Fruit fly (Drosophila melanogaster) whole organism, pupa: ENCODE data around the gene Nse1.
A peak's percentile ranks its signal among the peaks of the same experiment; 100 is the strongest.

Experiments
- CG12605 ChIP-seq: fragments of 200-800 bp; sonication (Bioruptor generic); IDR thresholded peaks from 2 replicates; pipeline ENCODE4 v1.3.6; 2022; ENCODE audit warnings: missing biosample characterization, missing genetic modification characterization
- CG17806 ChIP-seq: fragments of 200-800 bp; sonication (Bioruptor generic); optimal IDR thresholded peaks from 2 replicates; lab custom pipeline; 2018; ENCODE audit warnings: missing biosample characterization, mild to moderate bottlenecking, missing genetic modification characterization, moderate library complexity
- CG32121 ChIP-seq: fragments of 200-800 bp; sonication (Bioruptor generic); IDR thresholded peaks from 2 replicates; pipeline ENCODE4 v1.3.6; 2022; ENCODE audit warnings: missing biosample characterization, missing genetic modification characterization
- CG8159 ChIP-seq: fragments of 200-800 bp; sonication (Bioruptor generic); optimal IDR thresholded peaks from 3 replicates; lab custom pipeline; 2018; ENCODE audit warnings: missing biosample characterization, mild to moderate bottlenecking, missing genetic modification characterization, moderate library complexity
- CG8301 ChIP-seq: fragments of 200-800 bp; sonication (Bioruptor generic); optimal IDR thresholded peaks from 2 replicates; lab custom pipeline; 2018; ENCODE audit warnings: missing biosample characterization, mild to moderate bottlenecking, missing genetic modification characterization
- CG9948 ChIP-seq: fragments of 200-800 bp; sonication (Bioruptor generic); optimal IDR thresholded peaks from 2 replicates; lab custom pipeline; 2018; ENCODE audit warnings: missing biosample characterization, mild to moderate bottlenecking, missing genetic modification characterization, moderate library complexity
- D1 ChIP-seq: fragments of 200-800 bp; sonication (Bioruptor generic); optimal IDR thresholded peaks from 2 replicates; lab custom pipeline; 2018; ENCODE audit warnings: missing biosample characterization, mild to moderate bottlenecking, missing genetic modification characterization, moderate library complexity
- EcR ChIP-seq: fragments of 200-800 bp; sonication (Bioruptor generic); optimal IDR thresholded peaks from 3 replicates; lab custom pipeline; 2019; ENCODE audit warnings: missing biosample characterization, missing genetic modification characterization, mild to moderate bottlenecking, moderate library complexity, missing genetic modification reagents
- Ets98B ChIP-seq: fragments of 200-800 bp; sonication (Bioruptor generic); IDR thresholded peaks from 2 replicates; pipeline ENCODE4 v1.3.6; 2022; ENCODE audit warnings: missing biosample characterization, missing genetic modification characterization
- Pif1B ChIP-seq: fragments of 200-800 bp; sonication (Bioruptor generic); optimal IDR thresholded peaks from 3 replicates; lab custom pipeline; 2016; ENCODE audit warnings: missing biosample characterization, missing genetic modification characterization
- Snoo ChIP-seq: fragments of 200-800 bp; sonication (Bioruptor generic); optimal IDR thresholded peaks from 3 replicates; lab custom pipeline; 2017; ENCODE audit warnings: missing biosample characterization, mild to moderate bottlenecking, missing genetic modification characterization, inconsistent platforms
- fd96Ca ChIP-seq: fragments of 200-800 bp; sonication (Bioruptor generic); IDR thresholded peaks from 3 replicates; pipeline ENCODE4 v1.3.6; 2022; ENCODE audit warnings: missing biosample characterization, missing genetic modification characterization

- TF ChIP-seq CG32121 (GFP tag; lab: Robert Waterston, UW): peak; percentile 11; the same call in 1 of the 2 replicates
- no peak for TF ChIP-seq CG8301 (tag; lab: Kevin White, UChicago)
- TF ChIP-seq Ets98B (GFP tag; lab: Robert Waterston, UW): no peak
- no peak for TF ChIP-seq CG9948 (tag; lab: Kevin White, UChicago)
- TF ChIP-seq Snoo (tag; lab: Kevin White, UChicago): no peak
- TF ChIP-seq EcR (GFP tag; lab: Kevin White, UChicago): peak; percentile 36
- no peak for TF ChIP-seq CG17806 (tag; lab: Kevin White, UChicago)
- no peak for TF ChIP-seq D1 (tag; lab: Kevin White, UChicago)
- no peak for TF ChIP-seq CG8159 (tag; lab: Kevin White, UChicago)
- TF ChIP-seq fd96Ca (GFP tag; lab: Robert Waterston, UW): no peak
- no peak for TF ChIP-seq Pif1B
- TF ChIP-seq CG12605: no peak
These were observed 6.0 kb downstream of the Nse1 start for dm6 chr2L:6671409-6671808.
